Worm (Caenorhabditis elegans) whole organism, midembryonic: Measurements from ENCODE around the gene rpl-3.

Source experiments
- klf-2 ChIP-seq: fragments of 200-800 bp; sonication (Bioruptor generic); conservative IDR thresholded peaks from 2 replicates; pipeline ENCODE4 v1.3.6; 2022; ENCODE audit warnings: missing genetic modification reagents, missing genetic modification characterization, missing compliant biosample characterization
- ref-1 ChIP-seq: fragments of 200-800 bp; sonication (Bioruptor generic); conservative IDR thresholded peaks from 2 replicates; pipeline ENCODE4 v1.3.6; 2022; ENCODE audit warnings: missing genetic modification reagents, missing genetic modification characterization, missing compliant biosample characterization

DNA sequence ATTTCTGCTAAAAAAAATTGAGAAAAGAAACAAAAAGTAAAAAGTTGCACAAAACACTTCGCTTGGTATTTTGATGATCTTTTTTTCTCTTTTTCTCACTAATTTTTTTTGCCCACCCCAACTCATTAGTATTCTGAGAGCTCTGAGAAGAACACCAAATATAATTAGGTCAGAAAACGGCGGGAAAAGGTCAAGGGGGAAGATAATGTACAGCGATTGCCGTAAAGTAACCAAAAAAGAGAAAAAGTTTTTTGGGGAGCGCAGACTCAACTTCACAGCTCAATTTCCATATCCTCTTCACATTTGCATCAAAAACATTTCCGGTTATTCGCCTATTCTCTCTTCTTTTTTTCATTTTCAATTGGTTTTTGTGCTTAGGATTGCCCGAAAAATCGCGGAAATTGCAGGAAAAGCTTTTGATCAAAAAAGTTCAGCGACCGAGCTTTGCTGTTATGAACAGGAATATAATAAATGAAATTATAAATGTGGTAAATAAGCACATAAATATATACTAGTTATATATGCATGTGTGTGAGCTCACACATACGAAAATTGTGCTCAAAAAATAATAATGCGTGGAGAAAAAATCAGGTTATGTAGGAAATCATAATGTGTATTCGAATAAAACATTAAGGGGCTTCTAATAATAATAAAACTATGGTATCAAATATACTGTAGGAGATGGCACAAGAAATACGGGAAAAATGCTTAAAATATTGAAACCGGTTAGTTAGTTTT lies 35.1 kb downstream of the rpl-3 start:
- TF ChIP-seq klf-2 (GFP tag; lab: Robert Waterston, UW) (no peak), ref-1 (GFP tag; lab: Robert Waterston, UW) (no peak)
